Fruit fly (Drosophila melanogaster): ENCODE measurements around the gene CG7091.
A peak's percentile ranks its signal among the peaks of the same experiment; 100 is the strongest.

The CG7091 gene

DNA sequence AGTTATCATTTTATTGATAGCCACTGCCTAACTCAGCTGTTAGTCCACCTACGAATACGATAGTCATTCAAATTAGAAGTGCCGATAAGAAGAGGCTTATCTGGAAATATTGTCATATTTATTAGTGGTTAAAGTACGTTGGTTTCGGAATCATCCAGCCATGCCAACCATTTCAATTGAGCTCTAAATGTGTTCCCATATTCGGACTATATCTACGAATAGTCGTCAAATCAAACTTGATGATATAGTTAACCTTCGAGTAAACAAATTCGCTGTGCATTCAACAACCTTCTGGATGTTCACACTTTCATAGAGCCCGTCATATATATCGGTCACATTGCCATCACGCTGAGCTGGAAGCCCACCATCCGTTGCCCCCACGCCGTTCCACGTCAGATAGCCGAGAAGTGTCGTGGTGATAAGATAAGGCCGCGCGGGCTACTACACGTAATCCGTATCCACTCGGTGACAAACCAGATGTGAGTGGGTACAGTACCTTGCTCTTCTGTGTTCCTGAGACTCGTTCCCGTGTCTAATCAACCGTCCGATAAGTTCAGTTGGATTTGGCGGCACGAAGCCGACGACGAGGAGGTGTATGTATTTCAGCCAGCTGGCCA lies 40.6 kb downstream of the CG7091 start:
- TF ChIP-seq CG31388 (GFP tag; optimal IDR thresholded peaks at IDR 0.05) (no peak), CG32532 (GFP tag; IDR thresholded peaks at IDR 0.05) (0 out of 2 replicates have a peak, but pooled peaks have one; percentile 8), slbo (GFP tag; IDR thresholded peaks at IDR 0.05) (0 out of 2 replicates have a peak, but pooled peaks have one; percentile 12), yki (optimal IDR thresholded peaks at IDR 0.05) (no peak), CG1603 (tag; optimal IDR thresholded peaks at IDR 0.05) (no peak), Deaf1 (tag; optimal IDR thresholded peaks at IDR 0.05) (no peak), slp2 (GFP tag; optimal IDR thresholded peaks at IDR 0.05) (no peak), fd96Cb (tag; optimal IDR thresholded peaks at IDR 0.05) (no peak), Med (GFP tag) (peak; percentile 11), grn (GFP tag; optimal IDR thresholded peaks at IDR 0.05) (peak; percentile 78), Xrp1 (GFP tag; IDR thresholded peaks at IDR 0.05) (no peak), CG2116 (GFP tag; optimal IDR thresholded peaks at IDR 0.05) (no peak), CG10267 (tag; optimal IDR thresholded peaks at IDR 0.05) (no peak), CG3065 (GFP tag; optimal IDR thresholded peaks at IDR 0.05) (no peak), CG4820 (GFP tag; optimal IDR thresholded peaks at IDR 0.05) (no peak), CG10543 (GFP tag; optimal IDR thresholded peaks at IDR 0.05) (peak; percentile 69), pfk (GFP tag; optimal IDR thresholded peaks at IDR 0.05) (peak; percentile 1), CG7987 (GFP tag; optimal IDR thresholded peaks at IDR 0.05) (peak; percentile 20), grau (tag; optimal IDR thresholded peaks at IDR 0.05) (no peak), tup (GFP tag; optimal IDR thresholded peaks at IDR 0.05) (no peak), Ets65A (GFP tag) (no peak), CG8944 (GFP tag; optimal IDR thresholded peaks at IDR 0.05) (no peak), Mad (GFP tag; optimal IDR thresholded peaks at IDR 0.05) (no peak), pros (GFP tag; optimal IDR thresholded peaks at IDR 0.05) (peak; percentile 40), CG15479 (GFP tag; optimal IDR thresholded peaks at IDR 0.05) (peak; percentile 35), CG7745 (tag; optimal IDR thresholded peaks at IDR 0.05) (no peak), ash1 (GFP tag; optimal IDR thresholded peaks at IDR 0.05) (no peak), Hey (tag; optimal IDR thresholded peaks at IDR 0.05) (peak; percentile 4), CG34376 (GFP tag; optimal IDR thresholded peaks at IDR 0.05) (peak; percentile 66), CG9876 (GFP tag; optimal IDR thresholded peaks at IDR 0.05) (no peak), CG13123 (GFP tag; optimal IDR thresholded peaks at IDR 0.05) (no peak), ftz-f1 (GFP tag; optimal IDR thresholded peaks at IDR 0.05) (peak; percentile 7), CG6175 (GFP tag; IDR thresholded peaks at IDR 0.05) (peak; percentile 67; the same call in 2 of the 3 replicates), Dbx (GFP tag; IDR thresholded peaks at IDR 0.05) (0 out of 3 replicates have a peak, but pooled peaks have one; percentile 43), Hand (GFP tag; optimal IDR thresholded peaks at IDR 0.05) (peak; percentile 1), run (tag; optimal IDR thresholded peaks at IDR 0.05) (peak; percentile 55), CG12391 (tag; optimal IDR thresholded peaks at IDR 0.05) (no peak), Pdp1 (GFP tag; optimal IDR thresholded peaks at IDR 0.05) (peak in 1 of 2 experiments; percentile 74), maf-S (GFP tag; optimal IDR thresholded peaks at IDR 0.05) (no peak), p53 (GFP tag; optimal IDR thresholded peaks at IDR 0.05) (no peak), HmgZ (tag; optimal IDR thresholded peaks at IDR 0.05) (peak; percentile 28), CG5245 (GFP tag; optimal IDR thresholded peaks at IDR 0.05) (no peak), exex (tag; optimal IDR thresholded peaks at IDR 0.05) (peak; percentile 90), mirr (GFP tag; optimal IDR thresholded peaks at IDR 0.05) (peak; percentile 86), sug (tag; optimal IDR thresholded peaks at IDR 0.05) (peak; percentile 94), CG4730 (GFP tag; IDR thresholded peaks at IDR 0.05) (no peak), crol (GFP tag; IDR thresholded peaks at IDR 0.05) (peak; percentile 21; the same call in 1 of the 2 replicates), Gug (GFP tag; IDR thresholded peaks at IDR 0.05) (no peak), CG6654 (GFP tag; optimal IDR thresholded peaks at IDR 0.05) (no peak), GATAe (GFP tag; conservative IDR thresholded peaks at IDR 0.05) (peak; percentile 77), CG14965 (GFP tag; optimal IDR thresholded peaks at IDR 0.05; ENCODE audit: borderline replicate concordance) (no peak)
